Worm (Caenorhabditis elegans): Measurements from ENCODE around the gene egl-44.

ce11 chrII:5911939-5912523 is 16.6 kb upstream of the egl-44 start:
- TF ChIP-seq ztf-23 (GFP tag; IDR thresholded peaks at IDR 0.05) (no peak), ztf-29 (GFP tag; IDR thresholded peaks at IDR 0.05) (no peak), flt-1 (GFP tag; IDR thresholded peaks at IDR 0.05) (no peak), cog-1 (tag; optimal IDR thresholded peaks at IDR 0.05) (no peak), klf-2 (GFP tag; conservative IDR thresholded peaks at IDR 0.05) (no peak), med-1 (GFP tag; optimal IDR thresholded peaks at IDR 0.05; ENCODE audit: insufficient read depth) (no peak), T22C8.4 (GFP tag; IDR thresholded peaks at IDR 0.05) (no peak)

Data from whole organism, midembryonic.